Worm (Caenorhabditis elegans) whole organism, L1 larva: Measurements from ENCODE around the gene B0303.4.

Experiments used
- Y116A8C.19 ChIP-seq: sonication (generic microtip); optimal IDR thresholded peaks from 2 replicates; lab custom pipeline; 2016; ENCODE audit warnings: missing compliant biosample characterization, missing genetic modification characterization, borderline replicate concordance
- alr-1 ChIP-seq: fragments of 200-800 bp; sonication (Bioruptor generic); optimal IDR thresholded peaks from 2 replicates; lab custom pipeline; 2018; ENCODE audit warnings: borderline replicate concordance, mild to moderate bottlenecking, missing genetic modification characterization, missing compliant biosample characterization
- aly-2 ChIP-seq: fragments of 150-350 bp; optimal IDR thresholded peaks from 2 replicates; lab custom pipeline; 2014; ENCODE audit warnings: missing biosample characterization, missing genetic modification characterization
- ama-1 ChIP-seq: fragments of 150-350 bp; optimal IDR thresholded peaks from 2 replicates; lab custom pipeline; 2014
- blmp-1 ChIP-seq: fragments of 150-350 bp; optimal IDR thresholded peaks from 2 replicates; lab custom pipeline; 2014; ENCODE audit warnings: missing biosample characterization, missing genetic modification characterization
- ceh-63 ChIP-seq: fragments of 200-800 bp; sonication (Bioruptor generic); optimal IDR thresholded peaks from 2 replicates; lab custom pipeline; 2018; ENCODE audit warnings: mild to moderate bottlenecking, missing genetic modification characterization, missing compliant biosample characterization
- ceh-8 ChIP-seq: fragments of 200-800 bp; sonication (Bioruptor generic); optimal IDR thresholded peaks from 2 replicates; lab custom pipeline; 2018; ENCODE audit warnings: mild to moderate bottlenecking, missing genetic modification characterization, moderate library complexity, missing compliant biosample characterization
- ceh-82 ChIP-seq, 3 experiments: fragments of 150-350 bp in 1 of 3; sonication (generic microtip) in 2 of 3; optimal IDR thresholded peaks; 2 replicates each; lab custom pipeline; 2014 to 2017; ENCODE audit warnings: missing biosample characterization in 3 of 3, missing genetic modification characterization in 3 of 3
- ceh-88 ChIP-seq: fragments of 200-800 bp; sonication (Bioruptor generic); IDR thresholded peaks from 2 replicates; pipeline ENCODE4 v1.3.6; 2022; ENCODE audit warnings: missing genetic modification characterization, missing compliant biosample characterization
- ceh-90 ChIP-seq: sonication (generic microtip); optimal IDR thresholded peaks from 2 replicates; lab custom pipeline; 2016; ENCODE audit warnings: missing genetic modification characterization, missing compliant biosample characterization
- dpl-1 ChIP-seq, 3 experiments: fragments of 150-350 bp in 2 of 3; sonication (generic microtip) in 1 of 3; optimal IDR thresholded peaks; 2 replicates each; lab custom pipeline; 2014 to 2017; ENCODE audit warnings: missing biosample characterization in 3 of 3, missing genetic modification characterization in 3 of 3, missing genetic modification reagents in 3 of 3
- efl-1 ChIP-seq, 4 experiments: fragments of 150-350 bp; optimal IDR thresholded peaks in 3 of 4; peaks in 1 of 4; 1 replicate in 1 of 4; 2 replicates in 3 of 4; lab custom pipeline; 2014; ENCODE audit warnings: missing biosample characterization in 2 of 4, missing genetic modification characterization in 2 of 4, missing genetic modification reagents in 2 of 4
- egl-27 ChIP-seq, 2 experiments: fragments of 150-350 bp in 1 of 2; sonication (generic microtip); optimal IDR thresholded peaks; 3 replicates each; lab custom pipeline; 2017 to 2018; ENCODE audit warnings: missing biosample characterization in 2 of 2, missing genetic modification characterization in 2 of 2, missing genetic modification reagents in 2 of 2
- elt-2 ChIP-seq: sonication (generic microtip); optimal IDR thresholded peaks from 2 replicates; lab custom pipeline; 2016; ENCODE audit warnings: missing genetic modification characterization, mild to moderate bottlenecking, inconsistent platforms, missing compliant biosample characterization, missing genetic modification reagents
- ets-5 ChIP-seq: fragments of 200-800 bp; sonication (Bioruptor generic); IDR thresholded peaks from 2 replicates; pipeline ENCODE4 v1.3.6; 2022; ENCODE audit warnings: missing genetic modification characterization, missing compliant biosample characterization
- hlh-4 ChIP-seq: sonication (generic microtip); optimal IDR thresholded peaks from 2 replicates; lab custom pipeline; 2016; ENCODE audit warnings: mild to moderate bottlenecking, missing genetic modification characterization, missing compliant biosample characterization
- irx-1 ChIP-seq: sonication (generic microtip); optimal IDR thresholded peaks from 2 replicates; lab custom pipeline; 2016; ENCODE audit warnings: missing genetic modification characterization, missing compliant biosample characterization
- lin-15B ChIP-seq: fragments of 150-350 bp; sonication (generic microtip); optimal IDR thresholded peaks from 3 replicates; lab custom pipeline; 2014; ENCODE audit warnings: missing biosample characterization, missing genetic modification characterization
- lin-35 ChIP-seq, 2 experiments: fragments of 150-350 bp; optimal IDR thresholded peaks; 2 replicates each; lab custom pipeline; 2014; ENCODE audit warnings: missing biosample characterization in 2 of 2, missing genetic modification characterization in 2 of 2, missing genetic modification reagents in 2 of 2
- mab-9 ChIP-seq: fragments of 200-800 bp; sonication (Bioruptor generic); IDR thresholded peaks from 2 replicates; pipeline ENCODE4 v1.3.6; 2022; ENCODE audit warnings: missing genetic modification reagents, missing genetic modification characterization, missing compliant biosample characterization
- mep-1 ChIP-seq: fragments of 150-350 bp; optimal IDR thresholded peaks from 2 replicates; lab custom pipeline; 2014; ENCODE audit warnings: missing biosample characterization, missing genetic modification characterization
- nhr-237 ChIP-seq: fragments of 150-350 bp; optimal IDR thresholded peaks from 2 replicates; lab custom pipeline; 2014; ENCODE audit warnings: missing biosample characterization, missing genetic modification characterization
- nhr-71 ChIP-seq: sonication (generic microtip); optimal IDR thresholded peaks from 2 replicates; lab custom pipeline; 2016; ENCODE audit warnings: mild to moderate bottlenecking, missing genetic modification characterization, moderate library complexity, missing compliant biosample characterization
- nhr-76 ChIP-seq: sonication (generic microtip); optimal IDR thresholded peaks from 2 replicates; lab custom pipeline; 2017; ENCODE audit warnings: missing biosample characterization, missing genetic modification characterization
- pag-3 ChIP-seq: sonication (generic microtip); optimal IDR thresholded peaks from 2 replicates; lab custom pipeline; 2017; ENCODE audit warnings: missing genetic modification characterization, mild to moderate bottlenecking, missing compliant biosample characterization, antibody characterized with exemption, borderline replicate concordance; ENCODE audit not compliant: insufficient read depth
- pqm-1 ChIP-seq: sonication (generic microtip); optimal IDR thresholded peaks from 3 replicates; lab custom pipeline; 2017; ENCODE audit warnings: missing biosample characterization, missing genetic modification characterization
- tbx-2 ChIP-seq: sonication (generic microtip); optimal IDR thresholded peaks from 2 replicates; lab custom pipeline; 2016; ENCODE audit warnings: missing genetic modification characterization, missing compliant biosample characterization
- unc-86 ChIP-seq: sonication (generic microtip); optimal IDR thresholded peaks from 2 replicates; lab custom pipeline; 2016; ENCODE audit warnings: missing genetic modification characterization, missing compliant biosample characterization
- ztf-11 ChIP-seq, 2 experiments: sonication (generic microtip); optimal IDR thresholded peaks; 2 replicates each; lab custom pipeline; 2016 to 2017; ENCODE audit warnings: missing genetic modification characterization in 2 of 2, missing biosample characterization in 1 of 2, missing compliant biosample characterization in 1 of 2

B0303.4 gene

ce11 chrIII:8718592-8718991 lies 28.9 kb downstream of the B0303.4 start:
- no peak for TF ChIP-seq ama-1 (lab: Kevin White, UChicago)
- TF ChIP-seq pqm-1: no peak
- peak in 1 of 2 experiments; percentile 11 for TF ChIP-seq lin-35 (GFP tag; optimal IDR thresholded peaks at IDR 0.05; lab: Kevin White, UChicago)

ce11 chrIII:8719105-8719504 lies 29.5 kb downstream of the B0303.4 start:
- no peak for TF ChIP-seq ceh-88 (GFP tag; lab: Robert Waterston, UW)
- TF ChIP-seq aly-2 (tag; lab: Kevin White, UChicago): no peak
- no peak for TF ChIP-seq nhr-71 (tag; lab: Kevin White, UChicago)
- TF ChIP-seq ets-5 (GFP tag; lab: Robert Waterston, UW): no peak
- TF ChIP-seq pqm-1: no peak
- TF ChIP-seq hlh-4 (tag; lab: Kevin White, UChicago): no peak
- no peak for TF ChIP-seq ztf-11 (tag; optimal IDR thresholded peaks at IDR 0.05; lab: Kevin White, UChicago)
- no peak for TF ChIP-seq tbx-2 (tag; lab: Kevin White, UChicago)
- no peak for TF ChIP-seq lin-15B (tag; lab: Kevin White, UChicago)
- TF ChIP-seq Y116A8C.19 (tag; lab: Kevin White, UChicago): no peak
- no peak for TF ChIP-seq mab-9 (GFP tag; lab: Robert Waterston, UW)
- no peak for TF ChIP-seq pag-3 (tag; lab: Kevin White, UChicago)

DNA sequence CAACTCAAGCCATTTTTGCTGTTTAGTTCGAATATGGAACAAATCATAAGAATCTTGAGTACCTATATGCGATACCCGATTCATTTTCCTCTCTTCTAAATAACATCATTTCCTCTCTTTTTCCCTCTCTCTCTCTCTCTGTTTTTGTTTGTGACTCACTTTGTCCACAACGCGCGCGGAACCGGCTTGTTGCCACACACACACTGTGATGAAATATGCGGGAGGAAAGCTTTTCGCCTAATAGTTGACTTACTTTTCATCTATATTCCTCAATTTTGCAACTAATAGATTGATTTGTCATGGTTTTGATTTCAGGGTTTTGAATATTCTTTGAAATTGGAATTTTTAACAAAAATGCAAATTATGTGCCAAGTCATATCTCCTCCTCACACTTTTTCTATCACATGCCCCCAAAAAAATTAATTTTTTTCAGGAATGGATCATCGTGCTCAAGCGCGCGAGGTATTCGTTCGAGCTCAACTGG lies 30.2 kb downstream of the B0303.4 start, which contains the start of gene hipr-1:
hipr-1 (plus strand) TSS at position 434 of the 484 bp plus-strand sequence.
- TF ChIP-seq efl-1 (optimal IDR thresholded peaks at IDR 0.05; lab: Kevin White, UChicago) (no peak), efl-1 (GFP tag; optimal IDR thresholded peaks at IDR 0.05 in 1 of 2; lab: Kevin White, UChicago) (peak in 1 of 2 experiments; percentile 88), mep-1 (no peak)

ce11 chrIII:8725224-8725623 lies 35.6 kb downstream of the B0303.4 start:
- TF ChIP-seq nhr-237 (tag; lab: Kevin White, UChicago): no peak
- no peak for TF ChIP-seq nhr-76 (tag; lab: Kevin White, UChicago)
- no peak for TF ChIP-seq ceh-82 (tag; optimal IDR thresholded peaks at IDR 0.05; lab: Kevin White, UChicago)
- no peak for TF ChIP-seq irx-1 (tag; lab: Kevin White, UChicago)
- TF ChIP-seq ztf-11 (tag; optimal IDR thresholded peaks at IDR 0.05; lab: Kevin White, UChicago): no peak
- TF ChIP-seq unc-86 (tag; lab: Kevin White, UChicago): no peak
- no peak for TF ChIP-seq tbx-2 (tag; lab: Kevin White, UChicago)
- TF ChIP-seq ceh-90 (tag; lab: Kevin White, UChicago): no peak
- TF ChIP-seq blmp-1: no peak
- TF ChIP-seq pqm-1: no peak
- TF ChIP-seq alr-1 (tag; lab: Kevin White, UChicago): no peak

DNA sequence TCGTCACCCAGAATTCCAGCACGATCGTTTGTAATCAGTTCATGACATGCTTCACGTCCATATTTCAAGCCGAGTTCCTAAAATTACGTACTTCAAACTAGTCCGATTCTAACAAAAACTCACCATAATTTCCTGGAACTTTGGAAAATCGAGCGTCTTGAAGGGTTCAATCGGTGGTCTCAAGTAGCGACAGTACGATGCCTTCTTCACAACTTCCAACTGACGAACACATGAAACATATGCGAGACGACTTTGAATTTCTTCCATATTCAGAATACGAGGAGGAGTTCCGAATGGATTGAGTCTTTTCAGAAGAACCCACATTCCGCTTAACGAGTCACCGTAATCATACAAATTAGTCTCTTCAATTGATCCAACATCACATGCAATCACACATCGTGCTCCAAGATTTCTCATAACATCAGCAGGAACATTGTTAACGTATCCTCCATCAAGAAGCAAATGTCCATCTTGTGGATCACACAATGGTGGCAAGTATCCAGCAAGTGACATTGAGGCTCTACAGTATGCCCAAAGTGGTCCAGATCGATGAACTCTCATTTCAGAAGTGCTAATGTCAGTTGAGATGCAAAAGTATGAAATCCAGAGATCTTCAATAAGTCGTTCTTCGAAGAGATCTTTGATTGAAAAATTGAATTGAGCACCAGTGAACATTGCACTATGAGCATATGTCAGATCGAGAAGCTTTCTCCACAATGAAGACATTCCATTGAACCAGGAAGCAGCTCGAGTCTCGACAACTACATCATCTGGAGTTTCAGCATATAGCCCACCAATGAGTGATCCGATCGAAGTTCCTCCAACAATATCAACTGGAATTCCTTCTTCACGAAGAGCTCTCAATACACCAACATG lies 36.6 kb downstream of the B0303.4 start:
- TF ChIP-seq ceh-8 (GFP tag; lab: Kevin White, UChicago) (no peak), elt-2 (no peak), dpl-1 (GFP tag; optimal IDR thresholded peaks at IDR 0.05; lab: Kevin White, UChicago) (no peak), ceh-63 (GFP tag; lab: Kevin White, UChicago) (no peak), efl-1 (optimal IDR thresholded peaks at IDR 0.05; lab: Kevin White, UChicago) (no peak), efl-1 (GFP tag; optimal IDR thresholded peaks at IDR 0.05 in 1 of 2; lab: Kevin White, UChicago) (peak in 1 of 2 experiments; percentile 64), egl-27 (tag; optimal IDR thresholded peaks at IDR 0.05; lab: Kevin White, UChicago) (no peak), ets-5 (GFP tag; lab: Robert Waterston, UW) (no peak)
